Worm (Caenorhabditis elegans): ENCODE data around the gene srh-123.

The srh-123 gene

DNA sequence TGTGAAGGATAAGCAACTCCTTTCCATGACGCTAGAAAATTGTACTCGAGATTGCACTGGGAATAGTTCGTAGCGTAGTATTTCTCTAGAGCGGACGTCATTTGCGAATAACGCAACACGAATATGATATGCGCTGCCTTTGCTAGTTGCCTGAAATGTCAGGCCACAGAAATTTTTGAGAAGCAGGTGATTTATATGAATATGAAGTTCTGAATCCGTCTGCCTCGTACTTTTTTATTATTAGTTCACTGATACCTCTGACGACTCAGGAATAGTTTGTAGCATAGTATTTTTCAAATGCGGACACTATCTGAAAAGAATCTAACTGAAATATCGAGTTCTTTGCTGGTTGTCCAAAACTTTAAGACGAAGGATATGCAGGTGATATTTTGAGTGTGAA is 22.3 kb downstream of the srh-123 start, which contains the start of gene srh-118:
Gene srh-118, minus strand, starts transcription at position 101 of the 400 bp plus-strand sequence.
- no peak for TF ChIP-seq dmd-9 (GFP tag; IDR thresholded peaks at IDR 0.05)
- TF ChIP-seq nhr-77 (tag; optimal IDR thresholded peaks at IDR 0.05): no peak
- TF ChIP-seq ceh-28 (tag; optimal IDR thresholded peaks at IDR 0.05): no peak
- TF ChIP-seq zip-2 (tag; optimal IDR thresholded peaks at IDR 0.05): no peak
- TF ChIP-seq mxl-3 (GFP tag; optimal IDR thresholded peaks at IDR 0.05): no peak
- TF ChIP-seq F49E8.2 (tag; optimal IDR thresholded peaks at IDR 0.05; ENCODE audit: borderline replicate concordance): no peak
- no peak for TF ChIP-seq daf-19 (GFP tag; conservative IDR thresholded peaks at IDR 0.05)
- TF ChIP-seq Y105C5A.15 (GFP tag; IDR thresholded peaks at IDR 0.05): no peak
- TF ChIP-seq dpl-1 (GFP tag; optimal IDR thresholded peaks at IDR 0.05): no peak
- TF ChIP-seq Y48G9A.11 (GFP tag; IDR thresholded peaks at IDR 0.05): no peak
- no peak for TF ChIP-seq lin-1 (GFP tag; IDR thresholded peaks at IDR 0.05)
- no peak for TF ChIP-seq F37D6.2 (tag; optimal IDR thresholded peaks at IDR 0.05)
- TF ChIP-seq hif-1 (tag; optimal IDR thresholded peaks at IDR 0.05): no peak
- TF ChIP-seq mep-1 (tag; optimal IDR thresholded peaks at IDR 0.05): no peak
- no peak for TF ChIP-seq snpc-4 (tag; optimal IDR thresholded peaks at IDR 0.05)
- no peak for TF ChIP-seq lin-39 (tag; optimal IDR thresholded peaks at IDR 0.05)
- TF ChIP-seq egl-43 (GFP tag; IDR thresholded peaks at IDR 0.05): no peak

DNA sequence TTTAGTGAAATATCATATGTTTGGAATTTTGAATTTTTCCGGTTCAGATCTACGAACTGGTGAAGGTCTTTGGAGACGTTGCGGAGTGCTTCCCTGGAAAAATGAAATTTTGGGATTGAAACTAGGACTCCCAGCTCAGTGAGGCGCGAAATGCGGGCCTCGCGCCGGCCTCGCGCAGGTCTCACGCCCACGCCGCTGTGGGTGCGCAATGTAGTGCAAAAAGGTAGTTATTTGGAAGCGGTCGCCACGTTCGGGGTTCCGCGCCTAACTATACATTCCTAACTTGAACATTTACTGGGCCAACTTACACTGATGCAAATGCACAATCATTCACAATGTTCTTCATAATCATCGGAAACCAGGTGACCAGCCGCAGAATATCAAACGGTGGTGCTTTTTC is 26.3 kb downstream of the srh-123 start:
- 0 out of 2 replicates have a peak, but pooled peaks have one; percentile 25 for TF ChIP-seq ceh-44 (GFP tag; IDR thresholded peaks at IDR 0.05)
- TF ChIP-seq daf-19 (GFP tag; conservative IDR thresholded peaks at IDR 0.05): no peak
- peak; percentile 65 for TF ChIP-seq set-16 (GFP tag; IDR thresholded peaks at IDR 0.05)

DNA sequence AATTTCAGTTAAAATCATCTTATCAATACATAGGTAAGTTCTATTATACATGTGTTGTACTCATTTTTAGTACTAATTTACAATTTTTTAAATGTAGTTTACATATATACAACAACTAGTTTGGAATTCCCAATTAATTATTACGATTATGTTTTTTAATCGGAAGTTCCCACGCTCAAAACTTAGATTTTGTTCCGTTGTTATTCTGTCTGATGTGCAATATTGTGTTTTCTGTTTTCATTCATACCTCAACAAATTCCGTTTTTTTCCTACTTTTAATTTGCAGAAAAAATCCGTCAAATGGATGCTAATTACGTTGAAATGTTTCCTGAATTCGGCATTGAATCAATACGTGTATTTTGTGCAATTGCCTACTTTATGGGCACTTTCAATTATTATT is 32.5 kb downstream of the srh-123 start, which contains the start of gene srw-31:
Gene srw-31, plus strand, starts transcription at position 301 of the 400 bp plus-strand sequence.
- TF ChIP-seq egl-43 (GFP tag; IDR thresholded peaks at IDR 0.05) (no peak), lsy-2 (tag; optimal IDR thresholded peaks at IDR 0.05) (no peak), saeg-2 (GFP tag; IDR thresholded peaks at IDR 0.05) (no peak), mdl-1 (tag; optimal IDR thresholded peaks at IDR 0.05) (no peak), nhr-111 (GFP tag; optimal IDR thresholded peaks at IDR 0.05) (no peak), daf-19 (GFP tag; conservative IDR thresholded peaks at IDR 0.05) (no peak), lin-15B (tag; optimal IDR thresholded peaks at IDR 0.05) (no peak), D1046.2 (GFP tag; IDR thresholded peaks at IDR 0.05) (no peak), hlh-11 (tag; optimal IDR thresholded peaks at IDR 0.05) (no peak)

DNA sequence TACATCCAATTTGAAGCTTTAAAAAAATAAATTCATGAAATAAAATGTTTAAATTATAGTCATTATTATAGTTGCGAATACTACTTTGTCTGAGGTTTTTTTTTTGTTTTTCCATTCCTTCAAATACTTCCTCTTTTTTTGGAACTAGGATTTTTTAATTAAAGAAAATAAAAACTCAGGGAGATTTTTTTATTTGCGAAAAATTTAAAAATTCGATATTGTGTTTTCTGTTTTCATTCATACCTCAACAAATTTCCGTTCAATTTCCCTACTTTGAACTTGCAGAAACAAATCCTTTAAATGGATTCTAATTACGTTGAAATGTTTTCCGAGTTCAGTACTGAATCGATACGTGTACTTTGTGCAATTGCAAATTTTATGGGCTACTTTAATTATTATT is 34.7 kb downstream of the srh-123 start, which contains the start of gene srw-32:
Gene srw-32, plus strand, starts transcription at position 301 of the 400 bp plus-strand sequence.
- no peak for TF ChIP-seq daf-12 (tag; optimal IDR thresholded peaks at IDR 0.05)
- no peak for TF ChIP-seq set-16 (GFP tag; IDR thresholded peaks at IDR 0.05)
- TF ChIP-seq dpl-1 (GFP tag; optimal IDR thresholded peaks at IDR 0.05): no peak
- no peak for TF ChIP-seq daf-16 (GFP tag; optimal IDR thresholded peaks at IDR 0.05)
- TF ChIP-seq daf-16 (tag; optimal IDR thresholded peaks at IDR 0.05): no peak
- no peak for TF ChIP-seq unc-39 (tag; optimal IDR thresholded peaks at IDR 0.05)
- no peak for TF ChIP-seq sdz-12 (GFP tag; optimal IDR thresholded peaks at IDR 0.05)
- TF ChIP-seq daf-8 (GFP tag; IDR thresholded peaks at IDR 0.05): no peak
- TF ChIP-seq ceh-62 (tag; optimal IDR thresholded peaks at IDR 0.05): no peak
- no peak for TF ChIP-seq zag-1 (tag; optimal IDR thresholded peaks at IDR 0.05)
- TF ChIP-seq php-3 (GFP tag; IDR thresholded peaks at IDR 0.05): no peak
- no peak for TF ChIP-seq nhr-102 (tag; optimal IDR thresholded peaks at IDR 0.05)
- TF ChIP-seq nhr-76 (tag; optimal IDR thresholded peaks at IDR 0.05): no peak
- no peak for TF ChIP-seq ceh-28 (tag; optimal IDR thresholded peaks at IDR 0.05)
- no peak for TF ChIP-seq vab-7 (GFP tag; IDR thresholded peaks at IDR 0.05)
- TF ChIP-seq nhr-10 (tag; optimal IDR thresholded peaks at IDR 0.05): no peak
- TF ChIP-seq ces-1 (GFP tag; optimal IDR thresholded peaks at IDR 0.05): no peak
- TF ChIP-seq unc-130 (GFP tag; optimal IDR thresholded peaks at IDR 0.05): no peak
- TF ChIP-seq jun-1 (tag; optimal IDR thresholded peaks at IDR 0.05): no peak
- TF ChIP-seq lir-3 (tag; optimal IDR thresholded peaks at IDR 0.05): no peak
- TF ChIP-seq daf-19 (GFP tag; conservative IDR thresholded peaks at IDR 0.05): no peak

All from whole organism, L4 larva.